Fruit fly (Drosophila melanogaster) whole organism, embryonic: ENCODE results near the gene CIA30.

Source experiments
- CG10209 ChIP-seq: fragments of 200-800 bp; sonication (Bioruptor generic); optimal IDR thresholded peaks from 3 replicates; lab custom pipeline; 2017; ENCODE audit warnings: missing biosample characterization, mild to moderate bottlenecking, missing genetic modification characterization, missing genetic modification reagents
- CG10654 ChIP-seq: fragments of 200-800 bp; sonication (Bioruptor generic); optimal IDR thresholded peaks from 2 replicates; lab custom pipeline; 2016; ENCODE audit warnings: missing biosample characterization, missing genetic modification characterization
- CG11456 ChIP-seq: fragments of 200-800 bp; sonication (Bioruptor generic); IDR thresholded peaks from 3 replicates; pipeline ENCODE4 v1.3.6; 2022; ENCODE audit warnings: missing biosample characterization, missing genetic modification characterization
- CG12236 ChIP-seq: fragments of 200-800 bp; sonication (Bioruptor generic); optimal IDR thresholded peaks from 2 replicates; lab custom pipeline; 2016; ENCODE audit warnings: missing biosample characterization, missing genetic modification characterization
- CG12391 ChIP-seq: fragments of 200-800 bp; sonication (Bioruptor generic); optimal IDR thresholded peaks from 3 replicates; lab custom pipeline; 2018; ENCODE audit warnings: missing biosample characterization, mild to moderate bottlenecking, missing genetic modification characterization, moderate library complexity
- CG13894 ChIP-seq: fragments of 200-800 bp; sonication (Bioruptor generic); optimal IDR thresholded peaks from 3 replicates; lab custom pipeline; 2018; ENCODE audit warnings: missing biosample characterization, mild to moderate bottlenecking, missing genetic modification characterization, moderate library complexity
- CG14667 ChIP-seq: fragments of 200-800 bp; sonication (Bioruptor generic); IDR thresholded peaks from 2 replicates; pipeline ENCODE4 v1.3.6; 2022; ENCODE audit warnings: missing biosample characterization, missing genetic modification characterization
- CG15073 ChIP-seq: fragments of 200-800 bp; sonication (Bioruptor generic); optimal IDR thresholded peaks from 2 replicates; lab custom pipeline; 2016; ENCODE audit warnings: missing biosample characterization, missing genetic modification characterization
- CG15514 ChIP-seq: fragments of 200-800 bp; sonication (Bioruptor generic); optimal IDR thresholded peaks from 3 replicates; lab custom pipeline; 2017; ENCODE audit warnings: missing biosample characterization, missing genetic modification characterization, mild to moderate bottlenecking, moderate library complexity, missing genetic modification reagents
- CG17328 ChIP-seq: fragments of 200-800 bp; sonication (Bioruptor generic); IDR thresholded peaks from 2 replicates; pipeline ENCODE4 v1.3.6; 2022; ENCODE audit warnings: missing biosample characterization, missing genetic modification characterization
- CG17385 ChIP-seq: fragments of 200-800 bp; sonication (Bioruptor generic); optimal IDR thresholded peaks from 3 replicates; lab custom pipeline; 2018; ENCODE audit warnings: missing biosample characterization, mild to moderate bottlenecking, missing genetic modification characterization
- CG1792 ChIP-seq: fragments of 200-800 bp; sonication (Bioruptor generic); optimal IDR thresholded peaks from 2 replicates; lab custom pipeline; 2016; ENCODE audit warnings: missing biosample characterization, missing genetic modification characterization
- CG2678 ChIP-seq: fragments of 200-800 bp; sonication (Bioruptor generic); optimal IDR thresholded peaks from 3 replicates; lab custom pipeline; 2019; ENCODE audit warnings: missing biosample characterization, mild to moderate bottlenecking, missing genetic modification characterization, moderate library complexity
- CG32772 ChIP-seq: fragments of 200-800 bp; sonication (Bioruptor generic); IDR thresholded peaks from 2 replicates; pipeline ENCODE4 v1.3.6; 2022; ENCODE audit warnings: missing biosample characterization, missing genetic modification characterization
- CG34224 ChIP-seq: fragments of 200-800 bp; sonication (Bioruptor generic); IDR thresholded peaks from 3 replicates; pipeline ENCODE4 v1.3.6; 2022; ENCODE audit warnings: missing biosample characterization, missing genetic modification characterization; ENCODE audit not compliant: partially characterized antibody
- CG6689 ChIP-seq: fragments of 200-800 bp; sonication (Bioruptor generic); IDR thresholded peaks from 2 replicates; pipeline ENCODE4 v1.3.6; 2022; ENCODE audit warnings: missing biosample characterization, missing genetic modification characterization
- CG7357 ChIP-seq: fragments of 200-800 bp; sonication (Bioruptor generic); IDR thresholded peaks from 3 replicates; pipeline ENCODE4 v1.3.6; 2022; ENCODE audit warnings: missing biosample characterization, missing genetic modification characterization
- CG7372 ChIP-seq: fragments of 200-800 bp; sonication (Bioruptor generic); IDR thresholded peaks from 2 replicates; pipeline ENCODE4 v1.3.6; 2022; ENCODE audit warnings: missing biosample characterization, missing genetic modification characterization
- Dbx ChIP-seq: fragments of 200-800 bp; sonication (Bioruptor generic); IDR thresholded peaks from 3 replicates; pipeline ENCODE4 v1.3.6; 2022; ENCODE audit warnings: missing biosample characterization, missing genetic modification characterization
- Doc2 ChIP-seq: fragments of 200-800 bp; sonication (Bioruptor generic); IDR thresholded peaks from 2 replicates; pipeline ENCODE4 v1.3.6; 2022; ENCODE audit warnings: missing biosample characterization, missing genetic modification characterization
- Dp ChIP-seq: fragments of 200-800 bp; sonication (Bioruptor generic); optimal IDR thresholded peaks from 2 replicates; lab custom pipeline; 2018; ENCODE audit warnings: missing biosample characterization, mild to moderate bottlenecking, missing genetic modification characterization, moderate library complexity
- Ets65A ChIP-seq: fragments of 200-800 bp; sonication (Bioruptor generic); peaks from one replicate; lab custom pipeline; 2016; ENCODE audit warnings: missing biosample characterization, missing genetic modification characterization
- Fer3 ChIP-seq: fragments of 200-800 bp; sonication (Bioruptor generic); optimal IDR thresholded peaks from 2 replicates; lab custom pipeline; 2018; ENCODE audit warnings: missing biosample characterization, mild to moderate bottlenecking, missing genetic modification characterization, moderate library complexity
- H15 ChIP-seq: fragments of 200-800 bp; sonication (Bioruptor generic); IDR thresholded peaks from 3 replicates; pipeline ENCODE4 v1.3.6; 2022; ENCODE audit warnings: missing biosample characterization, missing genetic modification characterization
- HHEX ChIP-seq: fragments of 200-800 bp; sonication (Bioruptor generic); optimal IDR thresholded peaks from 3 replicates; lab custom pipeline; 2017; ENCODE audit warnings: missing biosample characterization, mild to moderate bottlenecking, missing genetic modification characterization, missing genetic modification reagents
- Kr ChIP-seq: fragments of 200-800 bp; sonication (Bioruptor generic); optimal IDR thresholded peaks from 2 replicates; lab custom pipeline; 2017; ENCODE audit warnings: missing biosample characterization, mild to moderate bottlenecking, missing genetic modification characterization
- NFAT ChIP-seq: fragments of 200-800 bp; sonication (Bioruptor generic); IDR thresholded peaks from 2 replicates; pipeline ENCODE4 v1.3.6; 2022; ENCODE audit warnings: missing biosample characterization, missing genetic modification characterization
- Oli ChIP-seq: fragments of 200-800 bp; sonication (Bioruptor generic); optimal IDR thresholded peaks from 2 replicates; lab custom pipeline; 2018; ENCODE audit warnings: missing biosample characterization, mild to moderate bottlenecking, missing genetic modification characterization, moderate library complexity
- Ptx1 ChIP-seq: fragments of 200-800 bp; sonication (Bioruptor generic); IDR thresholded peaks from 2 replicates; pipeline ENCODE4 v1.3.6; 2022; ENCODE audit warnings: missing biosample characterization, missing genetic modification characterization
- Taf1 ChIP-seq: fragments of 200-800 bp; sonication (Bioruptor generic); IDR thresholded peaks from 2 replicates; pipeline ENCODE4 v1.3.6; 2022; ENCODE audit warnings: missing biosample characterization, missing genetic modification characterization
- Xbp1 ChIP-seq: fragments of 200-800 bp; sonication (Bioruptor generic); optimal IDR thresholded peaks from 3 replicates; lab custom pipeline; 2016; ENCODE audit warnings: missing biosample characterization, mild to moderate bottlenecking, missing genetic modification characterization
- ac ChIP-seq: fragments of 200-800 bp; sonication (Bioruptor generic); optimal IDR thresholded peaks from 3 replicates; lab custom pipeline; 2017; ENCODE audit warnings: missing biosample characterization, mild to moderate bottlenecking, missing genetic modification characterization
- crp ChIP-seq, 2 experiments: fragments of 200-800 bp; sonication (Bioruptor generic); optimal IDR thresholded peaks; 2 replicates in 1 of 2; 3 replicates in 1 of 2; lab custom pipeline; 2017; ENCODE audit warnings: missing biosample characterization in 2 of 2, missing genetic modification characterization in 2 of 2, mild to moderate bottlenecking in 1 of 2, moderate library complexity in 1 of 2
- danr ChIP-seq: fragments of 200-800 bp; sonication (Bioruptor generic); IDR thresholded peaks from 2 replicates; pipeline ENCODE4 v1.3.6; 2022; ENCODE audit warnings: missing biosample characterization, missing genetic modification characterization
- en ChIP-seq: fragments of 200-800 bp; sonication (Bioruptor generic); optimal IDR thresholded peaks from 2 replicates; lab custom pipeline; 2016; ENCODE audit warnings: missing biosample characterization, missing genetic modification characterization
- fd64A ChIP-seq: fragments of 200-800 bp; sonication (Bioruptor generic); optimal IDR thresholded peaks from 3 replicates; lab custom pipeline; 2018; ENCODE audit warnings: missing biosample characterization, mild to moderate bottlenecking, missing genetic modification characterization
- fd96Cb ChIP-seq: fragments of 200-800 bp; sonication (Bioruptor generic); optimal IDR thresholded peaks from 2 replicates; lab custom pipeline; 2018; ENCODE audit warnings: missing biosample characterization, mild to moderate bottlenecking, missing genetic modification characterization, moderate library complexity
- ham ChIP-seq: fragments of 200-800 bp; sonication (Bioruptor generic); IDR thresholded peaks from 2 replicates; pipeline ENCODE4 v1.3.6; 2022; ENCODE audit warnings: missing biosample characterization, missing genetic modification characterization
- hb ChIP-seq: fragments of 200-800 bp; sonication (Bioruptor generic); IDR thresholded peaks from 3 replicates; pipeline ENCODE4 v1.3.6; 2022; ENCODE audit warnings: missing biosample characterization, missing genetic modification characterization; ENCODE audit not compliant: partially characterized antibody
- insv ChIP-seq, 2 experiments: fragments of 200-800 bp; sonication (Bioruptor generic); optimal IDR thresholded peaks; 3 replicates each; lab custom pipeline; 2016 to 2018; ENCODE audit warnings: missing biosample characterization in 2 of 2, missing genetic modification characterization in 2 of 2
- mirr ChIP-seq: fragments of 200-800 bp; sonication (Bioruptor generic); optimal IDR thresholded peaks from 3 replicates; lab custom pipeline; 2018; ENCODE audit warnings: missing biosample characterization, mild to moderate bottlenecking, missing genetic modification characterization
- pan ChIP-seq, 4 experiments: fragments of >200 bp in 3 of 4; fragments of 200-800 bp in 1 of 4; sonication (Bioruptor generic) in 1 of 4; optimal IDR thresholded peaks in 3 of 4; IDR thresholded peaks in 1 of 4; 2 replicates each; pipeline versions ENCODE4 v1.3.6 to Lab custom; 2017 to 2022; ENCODE audit warnings: missing biosample characterization in 2 of 4, missing genetic modification characterization in 2 of 4, mixed read lengths in 1 of 4
- repo ChIP-seq: fragments of 200-800 bp; sonication (Bioruptor generic); optimal IDR thresholded peaks from 2 replicates; lab custom pipeline; 2016; ENCODE audit warnings: missing biosample characterization, missing genetic modification characterization
- shn ChIP-seq: fragments of 200-800 bp; sonication (Bioruptor generic); optimal IDR thresholded peaks from 3 replicates; lab custom pipeline; 2016; ENCODE audit warnings: missing biosample characterization, missing genetic modification characterization
- stwl ChIP-seq: fragments of 200-800 bp; sonication (Bioruptor generic); optimal IDR thresholded peaks from 3 replicates; lab custom pipeline; 2018; ENCODE audit warnings: missing biosample characterization, mild to moderate bottlenecking, missing genetic modification characterization, moderate library complexity
- tgo ChIP-seq: fragments of 200-800 bp; sonication (Bioruptor generic); IDR thresholded peaks from 3 replicates; pipeline ENCODE4 v1.3.6; 2022; ENCODE audit warnings: missing biosample characterization, missing genetic modification characterization
- tio ChIP-seq: fragments of 200-800 bp; sonication (Bioruptor generic); optimal IDR thresholded peaks from 2 replicates; lab custom pipeline; 2017; ENCODE audit warnings: missing biosample characterization, missing genetic modification characterization, inconsistent platforms
- ttk ChIP-seq: fragments of 200-800 bp; sonication (Bioruptor generic); IDR thresholded peaks from 2 replicates; pipeline ENCODE4 v2.1.2; 2022; ENCODE audit warnings: missing biosample characterization, missing genetic modification characterization
- unc-4 ChIP-seq: fragments of 200-800 bp; sonication (Bioruptor generic); IDR thresholded peaks from 2 replicates; pipeline ENCODE4 v1.3.6; 2022; ENCODE audit warnings: missing biosample characterization, missing genetic modification characterization; ENCODE audit not compliant: partially characterized antibody
- wek ChIP-seq: fragments of 200-800 bp; sonication (Bioruptor generic); optimal IDR thresholded peaks from 3 replicates; lab custom pipeline; 2018; ENCODE audit warnings: missing biosample characterization, mild to moderate bottlenecking, missing genetic modification characterization, moderate library complexity
- zf30C ChIP-seq: fragments of 200-800 bp; sonication (Bioruptor generic); optimal IDR thresholded peaks from 3 replicates; lab custom pipeline; 2018; ENCODE audit warnings: missing biosample characterization, mild to moderate bottlenecking, missing genetic modification characterization

CIA30 gene

dm6 chr3R:29711434-29711833, 25.3 kb upstream of the CIA30 start (continued):
- TF ChIP-seq CG14667 (GFP tag; lab: Robert Waterston, UW) = no peak
- no peak for TF ChIP-seq Xbp1 (GFP tag; lab: Kevin White, UChicago)
- no peak for TF ChIP-seq CG11456 (GFP tag; lab: Robert Waterston, UW)
- no peak for TF ChIP-seq Dbx (GFP tag; lab: Robert Waterston, UW)
- peak; percentile 59 for TF ChIP-seq CG17328
- no peak for TF ChIP-seq CG34224 (GFP tag; lab: Robert Waterston, UW)
- no peak for TF ChIP-seq Dp
- TF ChIP-seq HHEX = no peak
- TF ChIP-seq CG6689 = 0 out of 2 replicates have a peak, but pooled peaks have one; percentile 5
- no peak for TF ChIP-seq hb (GFP tag; lab: Robert Waterston, UW)
- no peak for TF ChIP-seq tgo (GFP tag; lab: Robert Waterston, UW)
- no peak for TF ChIP-seq CG2678 (tag; lab: Kevin White, UChicago)
- TF ChIP-seq danr (GFP tag; lab: Robert Waterston, UW) = no peak
- peak; percentile 3 for TF ChIP-seq fd96Cb (tag; lab: Kevin White, UChicago)
- no peak for TF ChIP-seq crp (GFP tag; optimal IDR thresholded peaks at IDR 0.05; lab: Kevin White, UChicago)
- no peak for TF ChIP-seq ham (GFP tag; lab: Robert Waterston, UW)
- no peak for TF ChIP-seq mirr (GFP tag; lab: Kevin White, UChicago)
- no peak for TF ChIP-seq CG10654
- TF ChIP-seq CG7357 (GFP tag; lab: Robert Waterston, UW) = no peak
- no peak for TF ChIP-seq fd64A
- no peak for TF ChIP-seq CG15073
- no peak for TF ChIP-seq tio (GFP tag; lab: Kevin White, UChicago)
- TF ChIP-seq stwl = no peak
- TF ChIP-seq ac (GFP tag; lab: Kevin White, UChicago) = no peak
- TF ChIP-seq Taf1 (GFP tag; lab: Robert Waterston, UW) = no peak
- TF ChIP-seq Doc2 (GFP tag; lab: Robert Waterston, UW) = no peak
- no peak for TF ChIP-seq CG10209 (GFP tag; lab: Kevin White, UChicago)
- TF ChIP-seq zf30C (GFP tag; lab: Kevin White, UChicago) = no peak
- no peak for TF ChIP-seq Ets65A
- TF ChIP-seq Oli (tag; lab: Kevin White, UChicago) = peak; percentile 18
- no peak for TF ChIP-seq repo (GFP tag; lab: Kevin White, UChicago)
- peak; percentile 41; the same call in 1 of the 2 replicates for TF ChIP-seq ttk (GFP tag; lab: Robert Waterston, UW)
- TF ChIP-seq CG13894 (tag; lab: Kevin White, UChicago) = no peak
- TF ChIP-seq unc-4 (GFP tag; lab: Robert Waterston, UW) = no peak
- TF ChIP-seq Fer3 (tag; lab: Kevin White, UChicago) = no peak
- TF ChIP-seq en (GFP tag; lab: Kevin White, UChicago) = no peak
- no peak for TF ChIP-seq CG15514 (GFP tag; lab: Kevin White, UChicago)
- TF ChIP-seq Ptx1 (GFP tag; lab: Robert Waterston, UW) = peak; percentile 33; the same call in 1 of the 2 replicates
- TF ChIP-seq wek (GFP tag; lab: Kevin White, UChicago) = no peak
- TF ChIP-seq Kr (GFP tag; lab: Kevin White, UChicago) = no peak
- TF ChIP-seq H15 (GFP tag; lab: Robert Waterston, UW) = no peak
- TF ChIP-seq NFAT (GFP tag; lab: Robert Waterston, UW) = no peak
- no peak for TF ChIP-seq pan (optimal IDR thresholded peaks at IDR 0.05; lab: Kevin White, UChicago)
- no peak for TF ChIP-seq pan (GFP tag; optimal IDR thresholded peaks at IDR 0.05 in 1 of 2, IDR thresholded peaks at IDR 0.05 in 1 of 2)
- peak; percentile 8 for TF ChIP-seq CG12391 (tag; lab: Kevin White, UChicago)
- TF ChIP-seq CG12236 (GFP tag; lab: Kevin White, UChicago) = no peak
- TF ChIP-seq CG7372 (GFP tag; lab: Robert Waterston, UW) = no peak
- no peak for TF ChIP-seq CG17385 (GFP tag; lab: Kevin White, UChicago)
- no peak for TF ChIP-seq shn (GFP tag; lab: Kevin White, UChicago)
- no peak for TF ChIP-seq CG32772
- TF ChIP-seq insv (GFP tag; optimal IDR thresholded peaks at IDR 0.05; lab: Kevin White, UChicago) = no peak
- no peak for TF ChIP-seq CG1792 (GFP tag; lab: Kevin White, UChicago)
